Worm (Caenorhabditis elegans) whole organism, young adult: Measurements from ENCODE around the gene Y43F8B.15.

Experiments
- ama-1 ChIP-seq, 3 experiments: fragments of 150-350 bp in 1 of 3; sonication (generic microtip) in 2 of 3; optimal IDR thresholded peaks; 2 replicates each; lab custom pipeline; 2014 to 2018; ENCODE audit warnings: missing biosample characterization in 2 of 3, missing genetic modification characterization in 2 of 3, missing genetic modification reagents in 2 of 3
- aptf-3 ChIP-seq: fragments of 200-800 bp; sonication (Bioruptor generic); IDR thresholded peaks from 2 replicates; pipeline ENCODE4 v1.3.6; 2022; ENCODE audit warnings: missing genetic modification characterization, missing compliant biosample characterization
- egl-44 ChIP-seq: fragments of 200-800 bp; sonication (Bioruptor generic); IDR thresholded peaks from 2 replicates; pipeline ENCODE4 v1.3.6; 2022; ENCODE audit warnings: missing genetic modification reagents, missing genetic modification characterization, missing compliant biosample characterization
- repo-1 ChIP-seq: sonication (generic microtip); optimal IDR thresholded peaks from 2 replicates; lab custom pipeline; 2017; ENCODE audit warnings: mild to moderate bottlenecking, missing genetic modification characterization, missing compliant biosample characterization
- snpc-4 ChIP-seq, 5 experiments: fragments of 150-350 bp in 1 of 5; sonication (generic microtip) in 4 of 5; optimal IDR thresholded peaks; 2 replicates each; lab custom pipeline; 2014 to 2018; ENCODE audit warnings: missing genetic modification characterization in 5 of 5, missing biosample characterization in 3 of 5, antibody characterized with exemption in 2 of 5, mild to moderate bottlenecking in 2 of 5, missing compliant biosample characterization in 2 of 5, missing genotype in 2 of 5, moderate library complexity in 2 of 5, missing genetic modification reagents in 1 of 5
- ztf-6 ChIP-seq: fragments of 200-800 bp; sonication (Bioruptor generic); IDR thresholded peaks from 2 replicates; pipeline ENCODE4 v1.3.6; 2022; ENCODE audit warnings: missing genetic modification reagents, missing genetic modification characterization, missing compliant biosample characterization

- TF ChIP-seq ama-1 (optimal IDR thresholded peaks at IDR 0.05; lab: Kevin White, UChicago) = no peak
- no peak for TF ChIP-seq ama-1 (GFP tag; optimal IDR thresholded peaks at IDR 0.05; lab: Kevin White, UChicago)
- no peak for TF ChIP-seq aptf-3 (GFP tag; lab: Robert Waterston, UW)
- no peak for TF ChIP-seq egl-44 (GFP tag; lab: Robert Waterston, UW)
- no peak for TF ChIP-seq ztf-6
- TF ChIP-seq snpc-4 (GFP tag; optimal IDR thresholded peaks at IDR 0.05; lab: Kevin White, UChicago) = no peak
- no peak for TF ChIP-seq snpc-4 (tag; optimal IDR thresholded peaks at IDR 0.05; lab: Kevin White, UChicago)
- TF ChIP-seq repo-1 = no peak
Measured at ce11 chrV:19482535-19482934, 20.6 kb upstream of the Y43F8B.15 start, which contains the start of gene Y43F8B.22.
